Worm (Caenorhabditis elegans) whole organism, L2 larva: ENCODE data around the gene C01G10.1.

Experiments used
- snpc-4 ChIP-seq: fragments of 150-350 bp; optimal IDR thresholded peaks from 2 replicates; lab custom pipeline; 2014; ENCODE audit warnings: missing biosample characterization, missing genetic modification characterization
- unc-62 ChIP-seq: fragments of 150-350 bp; optimal IDR thresholded peaks from 2 replicates; lab custom pipeline; 2014; ENCODE audit warnings: missing biosample characterization, missing genetic modification reagents, missing genetic modification characterization

ce11 chrV:15085335-15085800 is 14.2 kb upstream of the C01G10.1 start, which contains the start of the genes ahsa-1 and C01G10.7:
- peak; percentile 81 for TF ChIP-seq snpc-4 (tag; lab: Kevin White, UChicago)
- no peak for TF ChIP-seq unc-62 (GFP tag; lab: Kevin White, UChicago)
